Fruit fly (Drosophila melanogaster) whole organism, adult: Measurements from ENCODE around the gene ATPsynGL.

Experiments
- CG12768 ChIP-seq: fragments of 200-800 bp; sonication (Bioruptor generic); optimal IDR thresholded peaks from 2 replicates; lab custom pipeline; 2017; ENCODE audit warnings: missing biosample characterization, missing genetic modification characterization, mild to moderate bottlenecking, moderate library complexity, missing genetic modification reagents
- CG5204 ChIP-seq: fragments of 200-800 bp; sonication (Bioruptor generic); optimal IDR thresholded peaks from 2 replicates; lab custom pipeline; 2016; ENCODE audit warnings: missing biosample characterization, missing genetic modification characterization
- CG7101 ChIP-seq: fragments of 200-800 bp; sonication (Bioruptor generic); optimal IDR thresholded peaks from 2 replicates; lab custom pipeline; 2018; ENCODE audit warnings: missing biosample characterization, mild to moderate bottlenecking, missing genetic modification characterization, moderate library complexity
- kay ChIP-seq: fragments of 200-800 bp; sonication (Bioruptor generic); peaks from one replicate; lab custom pipeline; 2016; ENCODE audit warnings: missing biosample characterization, missing genetic modification characterization, borderline replicate concordance
- toe ChIP-seq: fragments of 200-800 bp; sonication (Bioruptor generic); optimal IDR thresholded peaks from 2 replicates; lab custom pipeline; 2016; ENCODE audit warnings: missing biosample characterization, missing genetic modification characterization

DNA sequence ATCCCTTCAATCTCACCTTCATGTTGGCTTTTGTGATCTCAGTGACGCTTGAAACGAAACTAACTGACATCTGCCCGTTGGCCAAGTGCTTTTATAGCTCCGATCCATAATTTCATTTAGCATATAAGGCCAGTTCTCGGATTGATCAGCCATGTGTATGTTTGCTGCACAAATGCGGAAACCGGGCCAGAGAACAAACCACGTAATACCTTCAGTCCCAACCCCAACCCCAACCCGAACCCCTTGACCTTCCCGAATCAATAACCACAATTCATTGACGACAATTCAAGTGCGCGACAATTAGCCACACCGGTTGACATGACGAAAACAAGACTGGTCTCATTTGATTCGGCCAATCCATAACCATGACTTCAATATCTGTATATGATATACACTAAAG, 6.0 kb downstream of the ATPsynGL start, which contains the start of gene CG7203:
- TF ChIP-seq toe (GFP tag; lab: Kevin White, UChicago) (no peak), CG7101 (tag; lab: Kevin White, UChicago) (no peak), kay (no peak), CG5204 (GFP tag; lab: Kevin White, UChicago) (no peak), CG12768 (GFP tag; lab: Kevin White, UChicago) (no peak)
